Worm (Caenorhabditis elegans): ENCODE measurements around the gene K03H1.11.

- no peak for TF ChIP-seq ceh-9 (tag; optimal IDR thresholded peaks at IDR 0.05)
- TF ChIP-seq pqm-1 (tag; optimal IDR thresholded peaks at IDR 0.05) = no peak
- no peak for TF ChIP-seq pha-4 (tag; optimal IDR thresholded peaks at IDR 0.05)
- TF ChIP-seq che-1 (tag; optimal IDR thresholded peaks at IDR 0.05) = no peak
- TF ChIP-seq ahr-1 (tag; optimal IDR thresholded peaks at IDR 0.05) = no peak
- no peak for TF ChIP-seq ceh-14 (tag; optimal IDR thresholded peaks at IDR 0.05)
- TF ChIP-seq hlh-15 (tag; optimal IDR thresholded peaks at IDR 0.05) = no peak
- no peak for TF ChIP-seq pros-1 (tag; optimal IDR thresholded peaks at IDR 0.05)
- no peak for TF ChIP-seq elt-2 (tag; optimal IDR thresholded peaks at IDR 0.05)
Observed at ce11 chrIII:9944723-9945122, 7.0 kb downstream of the K03H1.11 start, which contains the start of gene gln-2.

All from whole organism, late embryonic.